Worm (Caenorhabditis elegans): ENCODE data around the gene nmr-1.
A peak's percentile ranks its signal among the peaks of the same experiment; 100 is the strongest.

nmr-1 gene

ce11 chrII:5399201-5399600, 47.2 kb downstream of the nmr-1 start, which contains the start of gene mog-5 (continued):
- TF ChIP-seq snpc-1.3 (tag; optimal IDR thresholded peaks at IDR 0.05; ENCODE audit: insufficient read depth) (peak; percentile 23), hrde-1 (tag; optimal IDR thresholded peaks at IDR 0.05; ENCODE audit: borderline replicate concordance) (no peak), somi-1 (GFP tag; optimal IDR thresholded peaks at IDR 0.05) (no peak), lsl-1 (GFP tag; optimal IDR thresholded peaks at IDR 0.05) (no peak), ceh-58 (GFP tag; IDR thresholded peaks at IDR 0.05) (no peak), ceh-27 (GFP tag; optimal IDR thresholded peaks at IDR 0.05) (no peak), T26A5.8 (tag; optimal IDR thresholded peaks at IDR 0.05) (no peak), efl-1 (GFP tag; optimal IDR thresholded peaks at IDR 0.05) (no peak)

ce11 chrII:5398779-5399178, 47.6 kb downstream of the nmr-1 start, which contains the start of gene fbxl-3:
Gene fbxl-3 (minus strand): TSS chrII:5398902.
- TF ChIP-seq cebp-1 (GFP tag; IDR thresholded peaks at IDR 0.05) (no peak), cebp-1 (tag; optimal IDR thresholded peaks at IDR 0.05) (no peak), hmg-1.2 (GFP tag; IDR thresholded peaks at IDR 0.05) (peak; percentile 83; the same call in 1 of the 2 replicates)

ce11 chrII:5395594-5395993, 50.8 kb downstream of the nmr-1 start, which contains the start of gene pink-1:
Gene pink-1 (minus strand): TSS chrII:5395694.
- TF ChIP-seq K11D2.4 (GFP tag; IDR thresholded peaks at IDR 0.05) (no peak), B0035.1 (tag; optimal IDR thresholded peaks at IDR 0.05) (no peak), ceh-100 (GFP tag; IDR thresholded peaks at IDR 0.05) (no peak), lsy-27 (tag; optimal IDR thresholded peaks at IDR 0.05; ENCODE audit: borderline replicate concordance, insufficient read depth) (no peak), attf-6 (GFP tag; IDR thresholded peaks at IDR 0.05) (no peak), cebp-1 (GFP tag; IDR thresholded peaks at IDR 0.05) (no peak), cebp-1 (tag; optimal IDR thresholded peaks at IDR 0.05) (no peak), ekl-4 (GFP tag; IDR thresholded peaks at IDR 0.05) (no peak), let-607 (tag; optimal IDR thresholded peaks at IDR 0.05) (no peak), snpc-1.3 (tag; optimal IDR thresholded peaks at IDR 0.05; ENCODE audit: insufficient read depth) (no peak), D2030.7 (GFP tag; IDR thresholded peaks at IDR 0.05) (no peak), xnd-1 (tag; optimal IDR thresholded peaks at IDR 0.05) (no peak), ztf-22 (GFP tag; optimal IDR thresholded peaks at IDR 0.05) (no peak), snpc-3.4 (tag; optimal IDR thresholded peaks at IDR 0.05) (no peak), ceh-40 (GFP tag; IDR thresholded peaks at IDR 0.05) (no peak), hrde-1 (tag; optimal IDR thresholded peaks at IDR 0.05; ENCODE audit: borderline replicate concordance) (no peak)

- no peak for TF ChIP-seq die-1 (tag; optimal IDR thresholded peaks at IDR 0.05)
- TF ChIP-seq F22D6.2 (tag; optimal IDR thresholded peaks at IDR 0.05): no peak
- no peak for TF ChIP-seq lin-54 (GFP tag; optimal IDR thresholded peaks at IDR 0.05)
- no peak for TF ChIP-seq hmg-20 (GFP tag; IDR thresholded peaks at IDR 0.05)
- TF ChIP-seq cebp-2 (GFP tag; IDR thresholded peaks at IDR 0.05): no peak
- no peak for TF ChIP-seq egl-44 (GFP tag; IDR thresholded peaks at IDR 0.05)
- TF ChIP-seq efl-1 (GFP tag; optimal IDR thresholded peaks at IDR 0.05): no peak
- TF ChIP-seq C17E4.6 (GFP tag; IDR thresholded peaks at IDR 0.05): no peak
- TF ChIP-seq madf-3 (GFP tag; IDR thresholded peaks at IDR 0.05): no peak
- TF ChIP-seq gei-17 (GFP tag; optimal IDR thresholded peaks at IDR 0.05): no peak
These were observed 53.3 kb downstream of the nmr-1 start, which contains the start of gene brap-2 for ce11 chrII:5393090-5393489. Gene brap-2 (minus strand): TSS chrII:5393190.

DNA sequence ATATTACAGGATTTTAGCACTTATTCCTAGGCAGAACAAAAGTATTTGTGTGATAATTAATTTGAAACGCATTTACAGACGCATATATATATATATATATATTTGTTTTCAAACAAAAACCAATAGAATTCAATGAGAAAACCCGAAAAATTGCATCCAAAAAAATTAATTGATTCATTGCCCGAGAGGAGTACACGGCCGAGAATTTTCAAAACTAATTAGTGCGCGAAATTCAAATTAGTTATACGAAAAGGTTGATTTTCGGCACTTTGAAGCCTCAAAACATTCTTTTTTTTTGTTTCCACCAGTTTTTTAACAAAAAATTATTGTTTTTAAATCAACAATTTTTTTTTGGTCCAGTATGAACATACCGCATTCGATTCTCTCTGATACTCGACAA, 55.0 kb downstream of the nmr-1 start:
- TF ChIP-seq Y53G8AR.9 (GFP tag; conservative IDR thresholded peaks at IDR 0.05) (no peak), repo-1 (tag; optimal IDR thresholded peaks at IDR 0.05) (no peak), lin-40 (tag; optimal IDR thresholded peaks at IDR 0.05) (no peak), ztf-22 (GFP tag; optimal IDR thresholded peaks at IDR 0.05) (no peak), egrh-3 (GFP tag; IDR thresholded peaks at IDR 0.05) (no peak), lin-54 (GFP tag; optimal IDR thresholded peaks at IDR 0.05) (peak; percentile 25), fkh-3 (tag; optimal IDR thresholded peaks at IDR 0.05) (no peak)

All from whole organism, young adult.